Fruit fly (Drosophila melanogaster) whole organism, adult: ENCODE data around the gene CG44008.

Experiments
- cnc ChIP-seq, 2 experiments: fragments of >200 bp; optimal IDR thresholded peaks; 2 replicates each; lab custom pipeline; 2017
- ovo ChIP-seq: fragments of 200-800 bp; sonication (Bioruptor generic); optimal IDR thresholded peaks from 2 replicates; lab custom pipeline; 2016; ENCODE audit warnings: missing biosample characterization, missing genetic modification characterization
- pad ChIP-seq: fragments of 200-800 bp; sonication (Bioruptor generic); optimal IDR thresholded peaks from 3 replicates; lab custom pipeline; 2017; ENCODE audit warnings: missing biosample characterization, missing genetic modification characterization, mild to moderate bottlenecking, moderate library complexity, missing genetic modification reagents
- tj ChIP-seq: fragments of 200-800 bp; sonication (Bioruptor generic); optimal IDR thresholded peaks from 3 replicates; lab custom pipeline; 2017; ENCODE audit warnings: missing biosample characterization, mild to moderate bottlenecking, missing genetic modification characterization, moderate library complexity

- TF ChIP-seq pad (GFP tag; lab: Kevin White, UChicago) (peak; percentile 21), tj (GFP tag; lab: Kevin White, UChicago) (no peak), cnc (optimal IDR thresholded peaks at IDR 0.05; lab: Kevin White, UChicago) (no peak), ovo (GFP tag; lab: Kevin White, UChicago) (no peak)
These were observed 25.9 kb downstream of the CG44008 start for dm6 chr2L:11816376-11816775.
